Worm (Caenorhabditis elegans) whole organism, early embryonic: Measurements from ENCODE around the gene ptd-2.

Experiments
- B0310.2 ChIP-seq: sonication (generic microtip); optimal IDR thresholded peaks from 2 replicates; lab custom pipeline; 2016; ENCODE audit warnings: mild to moderate bottlenecking, missing genetic modification characterization, missing compliant biosample characterization
- ama-1 ChIP-seq: fragments of 150-350 bp; optimal IDR thresholded peaks from 2 replicates; lab custom pipeline; 2014
- flt-1 ChIP-seq: fragments of 200-800 bp; sonication (Bioruptor generic); IDR thresholded peaks from 2 replicates; pipeline ENCODE4 v1.3.6; 2022; ENCODE audit warnings: missing genetic modification characterization, missing compliant biosample characterization
- scrt-1 ChIP-seq: fragments of 200-800 bp; sonication (Bioruptor generic); IDR thresholded peaks from 2 replicates; pipeline ENCODE4 v1.3.6; 2022; ENCODE audit warnings: missing genetic modification characterization, missing compliant biosample characterization

- no peak for TF ChIP-seq ama-1
- TF ChIP-seq flt-1 (GFP tag; lab: Robert Waterston, UW), result no peak
- no peak for TF ChIP-seq B0310.2 (tag; lab: Kevin White, UChicago)
- TF ChIP-seq scrt-1, result no peak
Observed at ce11 chrV:9212499-9212898, 37.5 kb upstream of the ptd-2 start.
